Fruit fly (Drosophila melanogaster) whole organism, embryonic: ENCODE results near the gene Cpr64Ad.
A peak's percentile ranks its signal among the peaks of the same experiment; 100 is the strongest.

Experiments
- Asciz ChIP-seq: fragments of 200-800 bp; sonication (Bioruptor generic); optimal IDR thresholded peaks from 2 replicates; lab custom pipeline; 2017; ENCODE audit warnings: missing biosample characterization, mild to moderate bottlenecking, missing genetic modification characterization, missing genetic modification reagents
- BEAF-32 ChIP-seq: fragments of 200-800 bp; sonication (Bioruptor generic); optimal IDR thresholded peaks from 3 replicates; lab custom pipeline; 2017; ENCODE audit warnings: missing biosample characterization, missing genetic modification characterization, mild to moderate bottlenecking, moderate library complexity, missing genetic modification reagents
- CG10321 ChIP-seq: fragments of 200-800 bp; sonication (Bioruptor generic); IDR thresholded peaks from 2 replicates; pipeline ENCODE4 v1.3.6; 2022; ENCODE audit warnings: missing biosample characterization, missing genetic modification characterization
- CG10543 ChIP-seq: fragments of 200-800 bp; sonication (Bioruptor generic); optimal IDR thresholded peaks from 3 replicates; lab custom pipeline; 2017; ENCODE audit warnings: missing biosample characterization, mild to moderate bottlenecking, missing genetic modification characterization, moderate library complexity
- CG11247 ChIP-seq: fragments of 200-800 bp; sonication (Bioruptor generic); IDR thresholded peaks from 2 replicates; pipeline ENCODE4 v1.3.6; 2022; ENCODE audit warnings: missing biosample characterization, missing genetic modification characterization
- CG12391 ChIP-seq: fragments of 200-800 bp; sonication (Bioruptor generic); optimal IDR thresholded peaks from 3 replicates; lab custom pipeline; 2018; ENCODE audit warnings: missing biosample characterization, mild to moderate bottlenecking, missing genetic modification characterization, moderate library complexity
- CG14050 ChIP-seq: fragments of 200-800 bp; sonication (Bioruptor generic); IDR thresholded peaks from 3 replicates; pipeline ENCODE4 v1.3.6; 2022; ENCODE audit warnings: missing biosample characterization, missing genetic modification characterization
- CG14965 ChIP-seq: fragments of 200-800 bp; sonication (Bioruptor generic); optimal IDR thresholded peaks from 2 replicates; lab custom pipeline; 2016; ENCODE audit warnings: missing biosample characterization, missing genetic modification characterization, borderline replicate concordance
- CG15479 ChIP-seq: fragments of 200-800 bp; sonication (Bioruptor generic); optimal IDR thresholded peaks from 3 replicates; lab custom pipeline; 2019; ENCODE audit warnings: missing biosample characterization, mild to moderate bottlenecking, missing genetic modification characterization, moderate library complexity
- CG1603 ChIP-seq: fragments of 200-800 bp; sonication (Bioruptor generic); optimal IDR thresholded peaks from 2 replicates; lab custom pipeline; 2019; ENCODE audit warnings: missing biosample characterization, mild to moderate bottlenecking, missing genetic modification characterization, moderate library complexity
- CG18011 ChIP-seq: fragments of 200-800 bp; sonication (Bioruptor generic); optimal IDR thresholded peaks from 2 replicates; lab custom pipeline; 2017; ENCODE audit warnings: missing biosample characterization, missing genetic modification characterization, mild to moderate bottlenecking, moderate library complexity, missing genotype
- CG18262 ChIP-seq: fragments of 200-800 bp; optimal IDR thresholded peaks from 3 replicates; lab custom pipeline; 2019; ENCODE audit warnings: missing biosample characterization, mild to moderate bottlenecking, missing genetic modification characterization, moderate library complexity
- CG2199 ChIP-seq: fragments of 200-800 bp; sonication (Bioruptor generic); IDR thresholded peaks from 3 replicates; pipeline ENCODE4 v1.3.6; 2022; ENCODE audit warnings: missing biosample characterization, missing genetic modification characterization
- CG34376 ChIP-seq: fragments of 200-800 bp; sonication (Bioruptor generic); optimal IDR thresholded peaks from 2 replicates; lab custom pipeline; 2018; ENCODE audit warnings: missing biosample characterization, mild to moderate bottlenecking, missing genetic modification characterization
- CG6689 ChIP-seq: fragments of 200-800 bp; sonication (Bioruptor generic); IDR thresholded peaks from 2 replicates; pipeline ENCODE4 v1.3.6; 2022; ENCODE audit warnings: missing biosample characterization, missing genetic modification characterization
- CG7928 ChIP-seq: fragments of 200-800 bp; sonication (Bioruptor generic); optimal IDR thresholded peaks from 2 replicates; lab custom pipeline; 2017; ENCODE audit warnings: missing biosample characterization, mild to moderate bottlenecking, missing genetic modification characterization
- Dek ChIP-seq: fragments of 200-800 bp; sonication (Bioruptor generic); optimal IDR thresholded peaks from 3 replicates; lab custom pipeline; 2019; ENCODE audit warnings: missing biosample characterization, mild to moderate bottlenecking, missing genetic modification characterization, moderate library complexity
- Dfd ChIP-seq, 2 experiments: fragments of >200 bp; optimal IDR thresholded peaks; 2 replicates each; lab custom pipeline; 2017; ENCODE audit warnings: missing biosample characterization in 2 of 2, missing genetic modification characterization in 2 of 2
- H15 ChIP-seq: fragments of 200-800 bp; sonication (Bioruptor generic); IDR thresholded peaks from 3 replicates; pipeline ENCODE4 v1.3.6; 2022; ENCODE audit warnings: missing biosample characterization, missing genetic modification characterization
- H2.0 ChIP-seq: fragments of 200-800 bp; sonication (Bioruptor generic); IDR thresholded peaks from 2 replicates; pipeline ENCODE4 v1.3.6; 2022; ENCODE audit warnings: missing biosample characterization, missing genetic modification characterization
- HLH3B ChIP-seq: fragments of 200-800 bp; sonication (Bioruptor generic); IDR thresholded peaks from 2 replicates; pipeline ENCODE4 v1.3.6; 2022; ENCODE audit warnings: missing biosample characterization, missing genetic modification characterization
- Hsf ChIP-seq: fragments of 200-800 bp; sonication (Bioruptor generic); optimal IDR thresholded peaks from 3 replicates; lab custom pipeline; 2016; ENCODE audit warnings: missing biosample characterization, missing genetic modification characterization
- Jarid2 ChIP-seq: fragments of 200-800 bp; sonication (Bioruptor generic); optimal IDR thresholded peaks from 3 replicates; lab custom pipeline; 2017; ENCODE audit warnings: mild to moderate bottlenecking, missing biosample characterization, missing genetic modification reagents, missing genetic modification characterization
- Lim3 ChIP-seq: fragments of 200-800 bp; sonication (Bioruptor generic); IDR thresholded peaks from 2 replicates; pipeline ENCODE4 v1.3.6; 2022; ENCODE audit warnings: missing biosample characterization, missing genetic modification characterization
- Mrtf ChIP-seq: fragments of 200-800 bp; sonication (Bioruptor generic); IDR thresholded peaks from 3 replicates; pipeline ENCODE4 v1.3.6; 2022; ENCODE audit warnings: missing biosample characterization, missing genetic modification characterization
- Poxn ChIP-seq: fragments of 200-800 bp; sonication (Bioruptor generic); IDR thresholded peaks from 2 replicates; pipeline ENCODE4 v1.3.6; 2022; ENCODE audit warnings: missing biosample characterization, missing genetic modification characterization
- Sox102F ChIP-seq: fragments of 200-800 bp; sonication (Bioruptor generic); optimal IDR thresholded peaks from 2 replicates; lab custom pipeline; 2018; ENCODE audit warnings: missing biosample characterization, mild to moderate bottlenecking, missing genetic modification characterization, moderate library complexity
- Sry-δ ChIP-seq: fragments of 200-800 bp; sonication (Bioruptor generic); optimal IDR thresholded peaks from 2 replicates; lab custom pipeline; 2016; ENCODE audit warnings: missing biosample characterization, missing genetic modification characterization
- Stat92E ChIP-seq, 3 experiments: fragments of >200 bp in 2 of 3; fragments of 200-800 bp in 1 of 3; sonication (Bioruptor generic) in 1 of 3; optimal IDR thresholded peaks; 2 replicates each; lab custom pipeline; 2017 to 2019; ENCODE audit warnings: missing biosample characterization in 3 of 3, missing genetic modification characterization in 3 of 3, mild to moderate bottlenecking in 1 of 3, moderate library complexity in 1 of 3
- ab ChIP-seq: fragments of 200-800 bp; sonication (Bioruptor generic); optimal IDR thresholded peaks from 2 replicates; lab custom pipeline; 2016; ENCODE audit warnings: missing biosample characterization, missing genetic modification characterization
- al ChIP-seq: fragments of 200-800 bp; sonication (Bioruptor generic); IDR thresholded peaks from 2 replicates; pipeline ENCODE4 v1.3.6; 2022; ENCODE audit warnings: missing biosample characterization, missing genetic modification characterization
- aop ChIP-seq: fragments of 200-800 bp; sonication (Bioruptor generic); IDR thresholded peaks from 2 replicates; pipeline ENCODE4 v1.3.6; 2022; ENCODE audit warnings: missing biosample characterization, missing genetic modification characterization
- az2 ChIP-seq: fragments of 200-800 bp; sonication (Bioruptor generic); optimal IDR thresholded peaks from 3 replicates; lab custom pipeline; 2016; ENCODE audit warnings: missing biosample characterization, missing genetic modification characterization
- btn ChIP-seq: fragments of 200-800 bp; sonication (Bioruptor generic); optimal IDR thresholded peaks from 2 replicates; lab custom pipeline; 2016; ENCODE audit warnings: missing biosample characterization, missing genetic modification characterization
- cad ChIP-seq: fragments of >200 bp; optimal IDR thresholded peaks from 2 replicates; lab custom pipeline; 2017; ENCODE audit warnings: missing biosample characterization, missing genetic modification characterization
- cas ChIP-seq: fragments of 200-800 bp; sonication (Bioruptor generic); IDR thresholded peaks from 2 replicates; pipeline ENCODE4 v1.3.6; 2022; ENCODE audit warnings: missing biosample characterization, missing genetic modification characterization
- cato ChIP-seq: fragments of 200-800 bp; sonication (Bioruptor generic); optimal IDR thresholded peaks from 2 replicates; lab custom pipeline; 2016; ENCODE audit warnings: missing biosample characterization, missing genetic modification characterization, borderline replicate concordance
- chm ChIP-seq: fragments of 200-800 bp; sonication (Bioruptor generic); IDR thresholded peaks from 2 replicates; pipeline ENCODE4 v1.3.6; 2022; ENCODE audit warnings: missing biosample characterization, missing genetic modification characterization
- dysf ChIP-seq: fragments of 200-800 bp; sonication (Bioruptor generic); IDR thresholded peaks from 3 replicates; pipeline ENCODE4 v1.3.6; 2022; ENCODE audit warnings: missing biosample characterization, missing genetic modification characterization
- eve ChIP-seq, 2 experiments: fragments of >200 bp; optimal IDR thresholded peaks; 2 replicates each; lab custom pipeline; 2017; ENCODE audit warnings: missing biosample characterization in 2 of 2, missing genetic modification characterization in 2 of 2
- fd96Cb ChIP-seq: fragments of 200-800 bp; sonication (Bioruptor generic); optimal IDR thresholded peaks from 2 replicates; lab custom pipeline; 2018; ENCODE audit warnings: missing biosample characterization, mild to moderate bottlenecking, missing genetic modification characterization, moderate library complexity
- odd ChIP-seq: fragments of 200-800 bp; sonication (Bioruptor generic); optimal IDR thresholded peaks from 2 replicates; lab custom pipeline; 2017; ENCODE audit warnings: missing biosample characterization, mild to moderate bottlenecking, missing genetic modification characterization
- otp ChIP-seq: fragments of 200-800 bp; sonication (Bioruptor generic); IDR thresholded peaks from 3 replicates; pipeline ENCODE4, ENCODE4 v1.3.6; 2022; ENCODE audit warnings: missing biosample characterization, missing genetic modification characterization
- p53 ChIP-seq: fragments of 200-800 bp; sonication (Bioruptor generic); optimal IDR thresholded peaks from 2 replicates; lab custom pipeline; 2016; ENCODE audit warnings: missing biosample characterization, missing genetic modification characterization
- prd ChIP-seq, 3 experiments: fragments of >200 bp in 2 of 3; fragments of 200-800 bp in 1 of 3; sonication (Bioruptor generic) in 1 of 3; optimal IDR thresholded peaks in 2 of 3; IDR thresholded peaks in 1 of 3; 2 replicates in 2 of 3; 3 replicates in 1 of 3; pipeline versions ENCODE4 v1.3.6 to Lab custom; 2017 to 2022; ENCODE audit warnings: missing biosample characterization in 1 of 3, missing genetic modification characterization in 1 of 3
- repo ChIP-seq: fragments of 200-800 bp; sonication (Bioruptor generic); optimal IDR thresholded peaks from 2 replicates; lab custom pipeline; 2016; ENCODE audit warnings: missing biosample characterization, missing genetic modification characterization
- sens ChIP-seq: fragments of 200-800 bp; sonication (Bioruptor generic); peaks from one replicate; lab custom pipeline; 2016; ENCODE audit warnings: missing biosample characterization, missing genetic modification characterization
- tgo ChIP-seq: fragments of 200-800 bp; sonication (Bioruptor generic); IDR thresholded peaks from 3 replicates; pipeline ENCODE4 v1.3.6; 2022; ENCODE audit warnings: missing biosample characterization, missing genetic modification characterization
- trem ChIP-seq: fragments of 200-800 bp; optimal IDR thresholded peaks from 3 replicates; lab custom pipeline; 2019; ENCODE audit warnings: missing biosample characterization, mild to moderate bottlenecking, missing genetic modification characterization, moderate library complexity
- tx ChIP-seq: fragments of 200-800 bp; sonication (Bioruptor generic); optimal IDR thresholded peaks from 2 replicates; lab custom pipeline; 2016; ENCODE audit warnings: missing biosample characterization, missing genetic modification characterization
- zen ChIP-seq: fragments of 200-800 bp; sonication (Bioruptor generic); optimal IDR thresholded peaks from 3 replicates; lab custom pipeline; 2018; ENCODE audit warnings: missing biosample characterization, mild to moderate bottlenecking, missing genetic modification characterization, moderate library complexity

Gene Cpr64Ad

DNA sequence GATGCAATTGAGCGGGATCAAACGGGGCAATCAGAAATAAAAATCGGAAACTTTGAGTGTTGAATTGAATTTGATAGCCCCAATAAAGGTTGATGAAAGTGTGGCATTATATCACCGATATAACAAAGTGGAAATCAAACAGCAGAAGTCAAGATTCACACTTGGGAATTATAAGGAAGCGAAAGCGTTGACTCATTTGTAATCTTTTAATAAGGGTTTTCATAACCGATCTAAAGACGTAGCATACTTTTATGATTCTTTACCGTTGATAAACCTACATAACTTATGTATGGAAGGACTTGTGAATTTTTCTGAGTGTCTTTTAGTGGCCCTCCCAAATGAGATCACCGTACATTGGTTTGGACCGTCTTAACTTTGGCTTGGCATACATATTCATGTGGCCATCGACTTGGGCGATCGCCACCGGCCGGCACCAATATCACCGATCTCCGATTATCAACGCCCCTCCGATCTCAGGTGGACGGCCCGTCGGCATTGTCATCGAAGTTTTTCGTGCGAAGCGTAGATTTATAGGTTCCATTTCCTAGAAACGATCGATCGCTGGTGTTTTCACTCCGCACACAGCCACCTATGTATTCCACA is 14.3 kb downstream of the Cpr64Ad start (continued):
- TF ChIP-seq Stat92E (GFP tag; optimal IDR thresholded peaks at IDR 0.05; lab: Kevin White, UChicago) = peak in 1 of 3 experiments; percentile 89
- no peak for TF ChIP-seq fd96Cb (tag; lab: Kevin White, UChicago)
- TF ChIP-seq tx (GFP tag; lab: Kevin White, UChicago) = no peak
- TF ChIP-seq H2.0 (GFP tag; lab: Robert Waterston, UW) = no peak
- no peak for TF ChIP-seq H15 (GFP tag; lab: Robert Waterston, UW)
- TF ChIP-seq Mrtf (GFP tag; lab: Robert Waterston, UW) = no peak
- no peak for TF ChIP-seq CG34376 (GFP tag; lab: Kevin White, UChicago)
- no peak for TF ChIP-seq CG7928 (GFP tag; lab: Kevin White, UChicago)
- no peak for TF ChIP-seq CG10543 (GFP tag; lab: Kevin White, UChicago)
- no peak for TF ChIP-seq ab (GFP tag; lab: Kevin White, UChicago)
- no peak for TF ChIP-seq BEAF-32 (GFP tag; lab: Kevin White, UChicago)
- TF ChIP-seq CG10321 (GFP tag; lab: Robert Waterston, UW) = no peak
- no peak for TF ChIP-seq Asciz (GFP tag; lab: Kevin White, UChicago)
- peak; percentile 9 for TF ChIP-seq Sox102F (GFP tag; lab: Kevin White, UChicago)
- TF ChIP-seq al (GFP tag; lab: Robert Waterston, UW) = no peak
- no peak for TF ChIP-seq CG11247 (GFP tag; lab: Robert Waterston, UW)
- TF ChIP-seq cas (GFP tag; lab: Robert Waterston, UW) = no peak
- no peak for TF ChIP-seq repo (GFP tag; lab: Kevin White, UChicago)
- TF ChIP-seq CG18011 (GFP tag; lab: Kevin White, UChicago) = no peak
- TF ChIP-seq cad (GFP tag; lab: Kevin White, UChicago) = peak; percentile 7
- no peak for TF ChIP-seq Dfd (GFP tag; optimal IDR thresholded peaks at IDR 0.05; lab: Kevin White, UChicago)
- TF ChIP-seq az2 (GFP tag; lab: Kevin White, UChicago) = no peak
- no peak for TF ChIP-seq CG15479
- no peak for TF ChIP-seq chm (GFP tag; lab: Robert Waterston, UW)
- no peak for TF ChIP-seq tgo
- TF ChIP-seq CG2199 (GFP tag; lab: Robert Waterston, UW) = 0 out of 3 replicates have a peak, but pooled peaks have one; percentile 43
- TF ChIP-seq Hsf (GFP tag; lab: Kevin White, UChicago) = no peak
- no peak for TF ChIP-seq dysf (GFP tag; lab: Robert Waterston, UW)
- peak; percentile 4 for TF ChIP-seq CG18262 (tag; lab: Kevin White, UChicago)
- TF ChIP-seq Jarid2 (GFP tag; lab: Kevin White, UChicago) = no peak
- no peak for TF ChIP-seq cato (GFP tag; lab: Kevin White, UChicago)
- no peak for TF ChIP-seq HLH3B (GFP tag; lab: Robert Waterston, UW)
- TF ChIP-seq eve (GFP tag; optimal IDR thresholded peaks at IDR 0.05; lab: Kevin White, UChicago) = no peak
- no peak for TF ChIP-seq CG12391
- TF ChIP-seq Sry-δ = no peak
- no peak for TF ChIP-seq trem (tag; lab: Kevin White, UChicago)
- no peak for TF ChIP-seq CG6689 (GFP tag; lab: Robert Waterston, UW)
- TF ChIP-seq CG14965 (GFP tag; lab: Kevin White, UChicago) = no peak
- TF ChIP-seq btn (GFP tag; lab: Kevin White, UChicago) = no peak
- peak; percentile 3 for TF ChIP-seq CG1603 (tag; lab: Kevin White, UChicago)
- no peak for TF ChIP-seq CG14050 (GFP tag; lab: Robert Waterston, UW)
- TF ChIP-seq sens (GFP tag; lab: Kevin White, UChicago) = peak; percentile 82
- TF ChIP-seq aop (GFP tag; lab: Robert Waterston, UW) = no peak
- TF ChIP-seq Poxn = no peak
- TF ChIP-seq p53 (GFP tag; lab: Kevin White, UChicago) = no peak
- TF ChIP-seq Dek = no peak
- TF ChIP-seq otp (GFP tag; lab: Robert Waterston, UW) = no peak
- no peak for TF ChIP-seq zen (tag; lab: Kevin White, UChicago)
- no peak for TF ChIP-seq prd (optimal IDR thresholded peaks at IDR 0.05; lab: Kevin White, UChicago)
- TF ChIP-seq prd (GFP tag; IDR thresholded peaks at IDR 0.05; lab: Robert Waterston, UW) = no peak
- TF ChIP-seq odd (GFP tag; lab: Kevin White, UChicago) = no peak
- no peak for TF ChIP-seq Lim3
